Worm (Caenorhabditis elegans): ENCODE results near the gene B0034.4.

The B0034.4 gene

DNA sequence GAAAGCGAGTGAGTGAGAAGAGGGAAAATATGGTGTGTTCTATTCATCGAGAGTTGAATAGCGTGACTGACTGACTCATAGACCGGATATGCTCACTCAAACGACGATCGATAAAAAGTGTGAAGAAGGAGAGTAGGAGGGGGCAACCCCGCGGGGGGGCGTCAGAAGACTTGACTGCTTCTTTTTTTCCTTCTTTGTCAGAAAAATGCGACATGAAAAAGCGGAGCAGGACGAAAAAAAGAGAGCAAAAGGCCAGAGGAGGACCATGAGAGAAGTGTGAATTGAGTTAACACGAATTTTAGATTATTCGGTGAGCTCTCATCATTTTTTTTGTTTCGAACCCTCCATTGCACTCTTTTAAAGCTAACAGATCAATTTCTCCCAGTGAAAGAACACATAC, 7.0 kb downstream of the B0034.4 start:
- no peak for TF ChIP-seq ets-7 (tag; optimal IDR thresholded peaks at IDR 0.05)

DNA sequence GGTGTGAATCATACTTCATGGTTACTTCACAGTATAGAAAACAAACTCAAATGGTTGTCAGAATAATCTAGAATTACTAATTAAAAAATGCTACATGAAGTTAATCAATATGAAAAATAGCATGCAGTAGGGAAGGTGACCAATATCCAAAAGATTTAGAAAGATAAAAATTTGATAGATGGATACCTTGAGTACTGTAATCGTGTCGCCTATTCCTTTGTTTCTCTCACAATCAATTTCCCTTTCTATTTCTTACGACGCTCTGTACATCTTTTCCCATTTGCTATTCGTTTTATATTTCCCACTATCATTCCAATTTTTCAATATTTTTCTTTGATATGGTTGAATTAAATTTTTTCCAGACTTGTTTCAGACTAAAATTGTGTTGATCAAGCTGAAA, 8.0 kb downstream of the B0034.4 start, which contains the start of gene B0034.7:
Gene B0034.7 (plus strand): TSS at position 301 of the 400 bp plus-strand sequence.
- TF ChIP-seq hmbx-1 (tag; optimal IDR thresholded peaks at IDR 0.05): no peak
- TF ChIP-seq ama-1 (optimal IDR thresholded peaks at IDR 0.05): no peak
- TF ChIP-seq pes-1 (GFP tag; IDR thresholded peaks at IDR 0.05): no peak
- no peak for TF ChIP-seq sea-1 (GFP tag; conservative IDR thresholded peaks at IDR 0.05)
- no peak for TF ChIP-seq ceh-13 (GFP tag; optimal IDR thresholded peaks at IDR 0.05)

DNA sequence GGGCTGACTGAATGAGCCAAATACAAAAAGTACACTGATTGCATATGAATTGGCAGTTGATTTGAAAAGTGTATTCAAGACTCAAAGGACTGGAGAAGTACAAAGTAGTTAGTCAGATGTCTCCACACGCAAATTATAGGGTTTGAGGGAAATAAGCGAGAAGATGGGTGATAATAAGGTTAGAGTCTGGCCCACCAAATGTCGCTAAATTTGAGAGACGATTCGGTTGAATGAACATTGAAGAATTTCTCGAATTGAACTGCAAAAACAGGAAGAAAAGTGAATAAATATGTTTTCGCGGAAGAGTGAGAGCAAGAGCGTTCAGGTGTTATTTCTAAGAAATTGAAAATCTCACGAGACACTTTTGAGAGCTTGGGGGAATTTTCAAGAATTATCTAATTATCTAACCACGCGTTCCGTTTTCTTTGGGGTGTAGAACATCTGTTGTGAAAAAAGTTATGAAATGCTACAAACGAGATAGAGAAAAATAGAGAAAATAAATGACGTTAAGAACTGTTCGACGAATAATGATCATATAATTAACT, 9.7 kb downstream of the B0034.4 start:
- no peak for TF ChIP-seq hmg-4 (GFP tag; optimal IDR thresholded peaks at IDR 0.05)

DNA sequence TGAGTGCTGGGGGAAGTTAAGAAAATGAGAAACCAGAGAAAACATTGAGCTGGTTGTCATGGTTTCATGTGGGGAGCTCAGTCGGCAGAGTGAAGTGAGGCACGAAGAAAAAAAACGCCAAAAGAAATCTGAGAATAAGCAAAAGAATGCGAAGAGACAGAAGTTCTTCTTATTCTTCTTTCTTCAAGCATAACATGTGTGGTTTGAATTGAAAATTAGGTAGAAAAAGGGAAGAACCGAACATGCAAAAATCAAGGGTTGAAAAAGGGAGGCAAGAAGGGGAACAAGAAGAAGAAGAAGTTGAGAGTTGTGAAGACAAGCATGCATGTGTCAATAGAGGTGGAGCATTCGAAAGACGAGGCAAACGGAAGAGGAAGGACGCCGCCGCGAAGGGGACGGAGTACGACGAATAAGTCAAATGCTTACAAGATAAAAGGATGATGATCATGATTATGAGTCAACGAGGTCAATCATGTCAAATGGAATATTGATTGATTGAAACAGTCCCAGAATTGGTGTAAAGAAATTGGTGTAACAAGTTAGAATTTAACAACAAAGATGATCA, 11.4 kb downstream of the B0034.4 start:
- TF ChIP-seq tbx-37 (GFP tag; conservative IDR thresholded peaks at IDR 0.05) (no peak), B0310.2 (tag; optimal IDR thresholded peaks at IDR 0.05) (no peak), ceh-36 (tag; optimal IDR thresholded peaks at IDR 0.05) (no peak), F13C5.2 (tag; optimal IDR thresholded peaks at IDR 0.05) (no peak), flt-1 (GFP tag; IDR thresholded peaks at IDR 0.05) (no peak), tra-4 (tag; optimal IDR thresholded peaks at IDR 0.05) (no peak), scrt-1 (GFP tag; IDR thresholded peaks at IDR 0.05) (no peak), hnd-1 (tag; optimal IDR thresholded peaks at IDR 0.05) (no peak), ceh-13 (GFP tag; optimal IDR thresholded peaks at IDR 0.05) (no peak), hmg-4 (GFP tag; optimal IDR thresholded peaks at IDR 0.05) (no peak), ama-1 (optimal IDR thresholded peaks at IDR 0.05) (no peak), sea-1 (GFP tag; conservative IDR thresholded peaks at IDR 0.05) (no peak), pes-1 (GFP tag; IDR thresholded peaks at IDR 0.05) (no peak), aly-1 (tag; optimal IDR thresholded peaks at IDR 0.05) (no peak)

DNA sequence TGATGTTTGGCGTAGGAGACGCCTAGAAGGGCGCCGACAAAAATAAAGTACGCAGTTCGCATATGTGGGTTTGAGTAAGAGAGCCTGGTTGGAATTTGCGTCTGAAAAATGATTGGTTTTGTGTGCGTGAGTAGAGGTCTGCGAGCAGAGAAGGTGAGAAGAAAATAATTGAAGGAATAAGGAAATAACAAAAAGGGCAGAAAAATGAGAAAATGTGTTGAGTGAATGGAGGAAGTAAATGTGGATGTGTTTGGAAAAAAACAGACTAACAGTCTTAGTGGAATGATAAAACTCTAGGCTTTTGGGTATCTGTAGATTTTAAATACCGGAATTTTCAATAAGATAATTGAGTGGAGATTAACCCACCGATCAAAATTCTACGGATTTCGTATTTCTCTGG, 12.7 kb downstream of the B0034.4 start, which contains the start of gene casy-1:
Gene casy-1 (minus strand): TSS at position 101 of the 400 bp plus-strand sequence.
- TF ChIP-seq tbx-37 (GFP tag; conservative IDR thresholded peaks at IDR 0.05) (no peak), ama-1 (optimal IDR thresholded peaks at IDR 0.05) (no peak)

DNA sequence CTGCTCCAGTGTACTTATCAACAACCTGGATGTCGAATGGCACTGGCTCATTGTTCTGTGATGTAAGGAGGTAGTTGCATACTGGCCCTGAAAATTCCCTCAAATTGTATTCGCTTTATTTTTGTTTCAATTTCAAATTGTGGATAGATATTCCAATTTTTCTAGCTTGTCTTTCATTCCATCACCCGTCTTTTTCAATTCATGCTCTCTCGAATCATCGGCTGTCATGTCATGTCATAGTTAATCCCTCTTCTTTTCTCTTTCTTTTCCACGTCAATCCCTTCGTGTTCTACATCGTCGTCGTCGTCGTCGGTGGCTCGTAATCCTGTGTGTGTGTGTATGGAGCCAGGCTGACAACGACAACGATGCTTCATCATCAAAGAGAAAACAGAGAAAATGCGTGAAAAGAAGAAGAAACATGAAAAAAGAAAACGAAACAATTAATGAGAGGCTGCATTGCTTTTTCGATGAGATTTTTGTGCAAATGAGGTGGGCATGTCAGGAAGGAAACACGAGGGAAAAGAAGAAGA, 13.6 kb downstream of the B0034.4 start:
- TF ChIP-seq ceh-36 (tag; optimal IDR thresholded peaks at IDR 0.05) (peak; percentile 19), pes-1 (GFP tag; IDR thresholded peaks at IDR 0.05) (no peak), F13C5.2 (tag; optimal IDR thresholded peaks at IDR 0.05) (no peak)

DNA sequence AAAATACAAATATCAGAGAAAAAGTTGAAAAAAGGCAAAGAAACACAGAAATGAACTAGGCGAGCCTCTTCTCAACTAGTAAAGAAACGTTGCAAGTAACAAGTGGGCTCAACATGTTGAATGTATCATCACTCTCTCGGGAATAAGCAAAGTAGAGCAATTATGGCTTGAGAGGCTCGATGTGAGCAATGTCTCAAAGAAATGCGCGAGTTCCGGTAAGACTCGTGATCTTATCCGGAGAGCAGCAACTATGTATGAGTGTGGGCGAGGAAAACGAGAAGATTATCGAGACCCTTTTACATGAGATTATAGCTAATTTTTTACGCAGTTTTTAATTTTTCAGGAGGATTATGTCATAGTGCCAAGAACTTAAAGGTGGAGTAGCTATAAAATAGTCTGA, 17.1 kb downstream of the B0034.4 start:
- TF ChIP-seq tbx-11 (GFP tag; IDR thresholded peaks at IDR 0.05) (no peak), hmg-4 (GFP tag; optimal IDR thresholded peaks at IDR 0.05) (no peak)

DNA sequence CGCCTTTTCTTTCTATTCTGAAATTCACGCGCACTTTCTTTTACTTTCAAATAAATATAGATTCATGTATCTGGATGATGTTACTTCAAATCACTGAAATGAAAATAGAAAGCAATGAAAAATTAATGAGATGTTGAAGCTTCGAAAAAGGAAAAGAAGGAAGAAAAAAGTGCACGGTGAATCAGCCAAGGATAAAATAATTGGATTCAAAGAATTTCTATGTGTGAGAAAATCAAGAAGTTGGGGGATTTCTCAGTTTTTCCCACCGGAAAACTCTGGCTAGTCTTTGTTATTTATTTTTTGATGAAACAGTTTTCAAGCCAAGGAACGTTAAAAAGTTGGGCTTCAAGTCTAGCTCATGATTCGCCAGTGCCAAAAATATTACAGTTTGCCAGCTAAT, 17.6 kb downstream of the B0034.4 start:
- TF ChIP-seq hnd-1 (tag; optimal IDR thresholded peaks at IDR 0.05) (no peak), tbx-11 (GFP tag; IDR thresholded peaks at IDR 0.05) (no peak), F13C5.2 (tag; optimal IDR thresholded peaks at IDR 0.05) (no peak), tra-4 (tag; optimal IDR thresholded peaks at IDR 0.05) (no peak), ets-7 (tag; optimal IDR thresholded peaks at IDR 0.05) (no peak), hmbx-1 (tag; optimal IDR thresholded peaks at IDR 0.05) (no peak), ceh-13 (GFP tag; optimal IDR thresholded peaks at IDR 0.05) (no peak), hmg-4 (GFP tag; optimal IDR thresholded peaks at IDR 0.05) (no peak), tbx-37 (GFP tag; conservative IDR thresholded peaks at IDR 0.05) (no peak), ceh-36 (tag; optimal IDR thresholded peaks at IDR 0.05) (no peak)

DNA sequence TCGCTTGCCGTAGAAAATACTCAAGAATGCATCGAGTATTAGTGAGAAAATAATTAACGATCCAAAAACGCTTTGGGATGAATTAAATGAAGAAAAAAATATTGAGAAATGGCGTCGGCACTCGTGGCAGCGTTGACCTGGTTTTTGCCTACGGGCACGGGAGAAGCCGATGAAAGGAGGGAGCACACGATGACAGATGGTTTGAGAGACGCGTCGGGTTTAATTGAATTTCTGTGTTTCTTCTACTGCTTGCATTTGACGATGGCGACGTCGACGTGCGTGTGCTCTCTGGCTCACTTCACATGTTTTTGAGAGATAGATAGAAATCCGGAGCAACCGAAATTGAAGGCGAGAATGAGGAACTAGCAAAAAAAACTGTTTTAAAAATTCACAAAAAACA, 18.7 kb downstream of the B0034.4 start:
- TF ChIP-seq sea-1 (GFP tag; conservative IDR thresholded peaks at IDR 0.05) (no peak), tbx-11 (GFP tag; IDR thresholded peaks at IDR 0.05) (no peak), pes-1 (GFP tag; IDR thresholded peaks at IDR 0.05) (no peak), scrt-1 (GFP tag; IDR thresholded peaks at IDR 0.05) (no peak), flt-1 (GFP tag; IDR thresholded peaks at IDR 0.05) (no peak), B0310.2 (tag; optimal IDR thresholded peaks at IDR 0.05) (no peak), ceh-36 (tag; optimal IDR thresholded peaks at IDR 0.05) (no peak), aly-1 (tag; optimal IDR thresholded peaks at IDR 0.05) (no peak), hmbx-1 (tag; optimal IDR thresholded peaks at IDR 0.05) (no peak), tbx-37 (GFP tag; conservative IDR thresholded peaks at IDR 0.05) (no peak), F13C5.2 (tag; optimal IDR thresholded peaks at IDR 0.05) (no peak)

DNA sequence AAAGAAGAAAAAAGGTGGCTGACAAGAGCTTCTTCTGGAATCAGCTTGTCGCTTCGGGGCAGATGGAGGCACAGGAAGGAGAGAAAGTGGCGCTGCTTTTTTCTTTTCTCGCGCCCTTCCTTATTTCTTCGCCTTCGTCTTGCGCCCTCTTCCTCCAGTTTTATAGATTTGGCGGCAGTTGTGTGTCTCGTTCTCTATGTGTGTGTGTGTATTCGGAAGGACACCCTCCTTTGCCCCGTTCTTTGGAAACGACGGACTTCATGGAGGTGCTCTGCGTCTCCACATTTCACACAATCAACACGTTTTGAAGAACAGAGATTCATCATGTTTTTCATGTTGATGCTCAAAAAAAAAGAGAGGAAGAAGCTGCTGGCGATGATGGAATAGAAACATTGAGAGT, 20.6 kb downstream of the B0034.4 start:
- TF ChIP-seq ceh-36 (tag; optimal IDR thresholded peaks at IDR 0.05) (no peak), ama-1 (optimal IDR thresholded peaks at IDR 0.05) (no peak), ceh-13 (GFP tag; optimal IDR thresholded peaks at IDR 0.05) (no peak), aly-1 (tag; optimal IDR thresholded peaks at IDR 0.05) (no peak), B0310.2 (tag; optimal IDR thresholded peaks at IDR 0.05) (no peak), tbx-11 (GFP tag; IDR thresholded peaks at IDR 0.05) (no peak), ets-7 (tag; optimal IDR thresholded peaks at IDR 0.05) (no peak), hmbx-1 (tag; optimal IDR thresholded peaks at IDR 0.05) (no peak), hnd-1 (tag; optimal IDR thresholded peaks at IDR 0.05) (no peak), F13C5.2 (tag; optimal IDR thresholded peaks at IDR 0.05) (no peak), tbx-37 (GFP tag; conservative IDR thresholded peaks at IDR 0.05) (no peak), flt-1 (GFP tag; IDR thresholded peaks at IDR 0.05) (no peak), hmg-4 (GFP tag; optimal IDR thresholded peaks at IDR 0.05) (no peak), sea-1 (GFP tag; conservative IDR thresholded peaks at IDR 0.05) (no peak), pes-1 (GFP tag; IDR thresholded peaks at IDR 0.05) (no peak), tra-4 (tag; optimal IDR thresholded peaks at IDR 0.05) (no peak), scrt-1 (GFP tag; IDR thresholded peaks at IDR 0.05) (no peak)
